Worm (Caenorhabditis elegans) whole organism, L1 larva: Measurements from ENCODE around the gene dhs-19.

ENCODE experiments used
- ama-1 ChIP-seq: fragments of 150-350 bp; optimal IDR thresholded peaks from 2 replicates; lab custom pipeline; 2014
- blmp-1 ChIP-seq: fragments of 150-350 bp; optimal IDR thresholded peaks from 2 replicates; lab custom pipeline; 2014; ENCODE audit warnings: missing biosample characterization, missing genetic modification characterization
- ces-1 ChIP-seq: fragments of 150-350 bp; optimal IDR thresholded peaks from 2 replicates; lab custom pipeline; 2014; ENCODE audit warnings: missing biosample characterization, missing genetic modification reagents, missing genetic modification characterization
- jun-1 ChIP-seq: fragments of 150-350 bp; optimal IDR thresholded peaks from 2 replicates; lab custom pipeline; 2014; ENCODE audit warnings: missing biosample characterization, missing genetic modification reagents, missing genetic modification characterization
- lir-3 ChIP-seq: sonication (generic microtip); optimal IDR thresholded peaks from 2 replicates; lab custom pipeline; 2016; ENCODE audit warnings: mild to moderate bottlenecking, missing genetic modification characterization, moderate library complexity, missing compliant biosample characterization; ENCODE audit not compliant: poor library complexity
- lsy-2 ChIP-seq, 2 experiments: fragments of 150-350 bp; optimal IDR thresholded peaks; 2 replicates each; lab custom pipeline; 2014; ENCODE audit warnings: missing biosample characterization in 2 of 2, missing genetic modification characterization in 2 of 2
- mab-9 ChIP-seq: fragments of 200-800 bp; sonication (Bioruptor generic); IDR thresholded peaks from 2 replicates; pipeline ENCODE4 v1.3.6; 2022; ENCODE audit warnings: missing genetic modification reagents, missing genetic modification characterization, missing compliant biosample characterization
- nhr-11 ChIP-seq: fragments of 150-350 bp; optimal IDR thresholded peaks from 2 replicates; lab custom pipeline; 2014; ENCODE audit warnings: missing biosample characterization, missing genetic modification characterization
- nhr-47 ChIP-seq: sonication (generic microtip); optimal IDR thresholded peaks from 2 replicates; lab custom pipeline; 2016; ENCODE audit warnings: mild to moderate bottlenecking, missing genetic modification characterization, moderate library complexity, missing compliant biosample characterization
- nhr-71 ChIP-seq: sonication (generic microtip); optimal IDR thresholded peaks from 2 replicates; lab custom pipeline; 2016; ENCODE audit warnings: mild to moderate bottlenecking, missing genetic modification characterization, moderate library complexity, missing compliant biosample characterization
- sptf-1 ChIP-seq: fragments of 150-350 bp; optimal IDR thresholded peaks from 2 replicates; lab custom pipeline; 2014; ENCODE audit warnings: missing biosample characterization, missing genetic modification characterization
- tlp-1 ChIP-seq: fragments of 150-350 bp; optimal IDR thresholded peaks from 2 replicates; lab custom pipeline; 2014; ENCODE audit warnings: missing biosample characterization, missing genetic modification characterization
- unc-62 ChIP-seq: fragments of 150-350 bp; optimal IDR thresholded peaks from 2 replicates; lab custom pipeline; 2014; ENCODE audit warnings: missing biosample characterization, missing genetic modification reagents, missing genetic modification characterization
- unc-86 ChIP-seq: sonication (generic microtip); optimal IDR thresholded peaks from 2 replicates; lab custom pipeline; 2016; ENCODE audit warnings: missing genetic modification characterization, missing compliant biosample characterization

- TF ChIP-seq tlp-1 (tag; lab: Kevin White, UChicago) (no peak), nhr-47 (no peak), nhr-11 (no peak), ama-1 (lab: Kevin White, UChicago) (no peak), unc-86 (tag; lab: Kevin White, UChicago) (no peak), unc-62 (no peak), blmp-1 (tag; lab: Kevin White, UChicago) (no peak), jun-1 (no peak), sptf-1 (tag; lab: Kevin White, UChicago) (no peak), nhr-71 (tag; lab: Kevin White, UChicago) (no peak), mab-9 (GFP tag; lab: Robert Waterston, UW) (no peak), lsy-2 (tag; optimal IDR thresholded peaks at IDR 0.05; lab: Kevin White, UChicago) (no peak), lir-3 (no peak), ces-1 (GFP tag; lab: Kevin White, UChicago) (no peak)
These were observed 6.0 kb upstream of the dhs-19 start, which contains the start of gene htrl-1 for ce11 chrV:11496283-11496682.
